Fruit fly (Drosophila melanogaster) whole organism, embryonic: ENCODE results near the gene mus301.
A peak's percentile ranks its signal among the peaks of the same experiment; 100 is the strongest.

ENCODE experiments used
- BtbVII ChIP-seq: fragments of 200-800 bp; sonication (Bioruptor generic); optimal IDR thresholded peaks from 3 replicates; lab custom pipeline; 2017; ENCODE audit warnings: missing biosample characterization, mild to moderate bottlenecking, missing genetic modification characterization
- CG11695 ChIP-seq: fragments of 200-800 bp; sonication (Bioruptor generic); IDR thresholded peaks from 3 replicates; pipeline ENCODE4 v1.3.6; 2022; ENCODE audit warnings: missing biosample characterization, missing genetic modification characterization
- CG13624 ChIP-seq: fragments of 200-800 bp; sonication (Bioruptor generic); optimal IDR thresholded peaks from 2 replicates; lab custom pipeline; 2016; ENCODE audit warnings: missing biosample characterization, missing genetic modification characterization
- CG14050 ChIP-seq: fragments of 200-800 bp; sonication (Bioruptor generic); IDR thresholded peaks from 3 replicates; pipeline ENCODE4 v1.3.6; 2022; ENCODE audit warnings: missing biosample characterization, missing genetic modification characterization
- CG1603 ChIP-seq: fragments of 200-800 bp; sonication (Bioruptor generic); optimal IDR thresholded peaks from 2 replicates; lab custom pipeline; 2019; ENCODE audit warnings: missing biosample characterization, mild to moderate bottlenecking, missing genetic modification characterization, moderate library complexity
- CG17359 ChIP-seq: fragments of 200-800 bp; sonication (Bioruptor generic); optimal IDR thresholded peaks from 3 replicates; lab custom pipeline; 2018; ENCODE audit warnings: missing biosample characterization, mild to moderate bottlenecking, missing genetic modification characterization, moderate library complexity
- CG17568 ChIP-seq: fragments of 200-800 bp; sonication (Bioruptor generic); optimal IDR thresholded peaks from 2 replicates; lab custom pipeline; 2018; ENCODE audit warnings: missing biosample characterization, mild to moderate bottlenecking, missing genetic modification characterization, moderate library complexity
- CG18619 ChIP-seq: fragments of 200-800 bp; sonication (Bioruptor generic); optimal IDR thresholded peaks from 3 replicates; lab custom pipeline; 2017; ENCODE audit warnings: missing biosample characterization, mild to moderate bottlenecking, missing genetic modification characterization
- CG2116 ChIP-seq: fragments of 200-800 bp; sonication (Bioruptor generic); optimal IDR thresholded peaks from 3 replicates; lab custom pipeline; 2018; ENCODE audit warnings: missing biosample characterization, mild to moderate bottlenecking, missing genetic modification characterization
- CG2678 ChIP-seq: fragments of 200-800 bp; sonication (Bioruptor generic); optimal IDR thresholded peaks from 3 replicates; lab custom pipeline; 2019; ENCODE audit warnings: missing biosample characterization, mild to moderate bottlenecking, missing genetic modification characterization, moderate library complexity
- CG32532 ChIP-seq: fragments of 200-800 bp; sonication (Bioruptor generic); IDR thresholded peaks from 2 replicates; pipeline ENCODE4 v1.3.6; 2022; ENCODE audit warnings: missing biosample characterization, missing genetic modification characterization
- CG3995 ChIP-seq: fragments of 200-800 bp; sonication (Bioruptor generic); optimal IDR thresholded peaks from 3 replicates; lab custom pipeline; 2016; ENCODE audit warnings: missing biosample characterization, missing genetic modification characterization
- CG7357 ChIP-seq: fragments of 200-800 bp; sonication (Bioruptor generic); IDR thresholded peaks from 3 replicates; pipeline ENCODE4 v1.3.6; 2022; ENCODE audit warnings: missing biosample characterization, missing genetic modification characterization
- CG7928 ChIP-seq: fragments of 200-800 bp; sonication (Bioruptor generic); optimal IDR thresholded peaks from 2 replicates; lab custom pipeline; 2017; ENCODE audit warnings: missing biosample characterization, mild to moderate bottlenecking, missing genetic modification characterization
- CG7963 ChIP-seq: fragments of 200-800 bp; sonication (Bioruptor generic); IDR thresholded peaks from 3 replicates; pipeline ENCODE4 v1.3.6; 2022; ENCODE audit warnings: missing biosample characterization, missing genetic modification characterization; ENCODE audit not compliant: partially characterized antibody
- CG8924 ChIP-seq: fragments of 200-800 bp; optimal IDR thresholded peaks from 3 replicates; lab custom pipeline; 2019; ENCODE audit warnings: missing biosample characterization, mild to moderate bottlenecking, missing genetic modification characterization, moderate library complexity
- CG9437 ChIP-seq: fragments of 200-800 bp; sonication (Bioruptor generic); optimal IDR thresholded peaks from 2 replicates; lab custom pipeline; 2018; ENCODE audit warnings: missing biosample characterization, mild to moderate bottlenecking, missing genetic modification characterization
- CG9609 ChIP-seq: fragments of 200-800 bp; sonication (Bioruptor generic); optimal IDR thresholded peaks from 3 replicates; lab custom pipeline; 2016; ENCODE audit warnings: missing biosample characterization, missing genetic modification characterization
- Deaf1 ChIP-seq: fragments of 200-800 bp; optimal IDR thresholded peaks from 3 replicates; lab custom pipeline; 2019; ENCODE audit warnings: missing biosample characterization, mild to moderate bottlenecking, missing genetic modification characterization, moderate library complexity
- Doc2 ChIP-seq: fragments of 200-800 bp; sonication (Bioruptor generic); IDR thresholded peaks from 2 replicates; pipeline ENCODE4 v1.3.6; 2022; ENCODE audit warnings: missing biosample characterization, missing genetic modification characterization
- Doc3 ChIP-seq: fragments of 200-800 bp; sonication (Bioruptor generic); IDR thresholded peaks from 3 replicates; pipeline ENCODE4 v1.3.6; 2022; ENCODE audit warnings: missing biosample characterization, missing genetic modification characterization; ENCODE audit not compliant: partially characterized antibody
- Drgx ChIP-seq: fragments of 200-800 bp; sonication (Bioruptor generic); IDR thresholded peaks from 2 replicates; pipeline ENCODE4 v1.3.6; 2022; ENCODE audit warnings: missing biosample characterization, missing genetic modification characterization
- Ets65A ChIP-seq: fragments of 200-800 bp; sonication (Bioruptor generic); peaks from one replicate; lab custom pipeline; 2016; ENCODE audit warnings: missing biosample characterization, missing genetic modification characterization
- Gsc ChIP-seq: fragments of 200-800 bp; sonication (Bioruptor generic); IDR thresholded peaks from 2 replicates; pipeline ENCODE4 v1.3.6; 2022; ENCODE audit warnings: missing biosample characterization, missing genetic modification characterization
- HmgZ ChIP-seq: fragments of 200-800 bp; sonication (Bioruptor generic); optimal IDR thresholded peaks from 2 replicates; lab custom pipeline; 2018; ENCODE audit warnings: missing biosample characterization, mild to moderate bottlenecking, missing genetic modification characterization
- MESR4 ChIP-seq: fragments of 200-800 bp; sonication (Bioruptor generic); optimal IDR thresholded peaks from 2 replicates; lab custom pipeline; 2018; ENCODE audit warnings: missing biosample characterization, mild to moderate bottlenecking, missing genetic modification characterization, moderate library complexity
- Mad ChIP-seq: fragments of 200-800 bp; sonication (Bioruptor generic); optimal IDR thresholded peaks from 2 replicates; lab custom pipeline; 2016; ENCODE audit warnings: missing biosample characterization, missing genetic modification characterization
- NC2α ChIP-seq: fragments of 200-800 bp; sonication (Bioruptor generic); optimal IDR thresholded peaks from 2 replicates; lab custom pipeline; 2016; ENCODE audit warnings: missing biosample characterization, missing genetic modification characterization
- NC2β ChIP-seq: fragments of 200-800 bp; sonication (Bioruptor generic); optimal IDR thresholded peaks from 2 replicates; lab custom pipeline; 2016; ENCODE audit warnings: missing biosample characterization, missing genetic modification characterization
- Six4 ChIP-seq: fragments of 200-800 bp; sonication (Bioruptor generic); optimal IDR thresholded peaks from 2 replicates; lab custom pipeline; 2016; ENCODE audit warnings: missing biosample characterization, missing genetic modification characterization
- Xbp1 ChIP-seq: fragments of 200-800 bp; sonication (Bioruptor generic); optimal IDR thresholded peaks from 3 replicates; lab custom pipeline; 2016; ENCODE audit warnings: missing biosample characterization, mild to moderate bottlenecking, missing genetic modification characterization
- al ChIP-seq: fragments of 200-800 bp; sonication (Bioruptor generic); IDR thresholded peaks from 2 replicates; pipeline ENCODE4 v1.3.6; 2022; ENCODE audit warnings: missing biosample characterization, missing genetic modification characterization
- btn ChIP-seq: fragments of 200-800 bp; sonication (Bioruptor generic); optimal IDR thresholded peaks from 2 replicates; lab custom pipeline; 2016; ENCODE audit warnings: missing biosample characterization, missing genetic modification characterization
- caup ChIP-seq: fragments of 200-800 bp; sonication (Bioruptor generic); optimal IDR thresholded peaks from 3 replicates; lab custom pipeline; 2017; ENCODE audit warnings: missing biosample characterization, mild to moderate bottlenecking, missing genetic modification characterization, moderate library complexity; ENCODE audit not compliant: severe bottlenecking
- dimm ChIP-seq: fragments of 200-800 bp; sonication (Bioruptor generic); IDR thresholded peaks from 2 replicates; pipeline ENCODE4 v1.3.6; 2022; ENCODE audit warnings: missing biosample characterization, missing genetic modification characterization
- dmrt99B ChIP-seq: fragments of 200-800 bp; sonication (Bioruptor generic); optimal IDR thresholded peaks from 2 replicates; lab custom pipeline; 2018; ENCODE audit warnings: missing biosample characterization, mild to moderate bottlenecking, missing genetic modification characterization, moderate library complexity
- eve ChIP-seq, 2 experiments: fragments of >200 bp; optimal IDR thresholded peaks; 2 replicates each; lab custom pipeline; 2017; ENCODE audit warnings: missing biosample characterization in 2 of 2, missing genetic modification characterization in 2 of 2
- fd102C ChIP-seq: fragments of 200-800 bp; sonication (Bioruptor generic); optimal IDR thresholded peaks from 2 replicates; lab custom pipeline; 2018; ENCODE audit warnings: missing biosample characterization, mild to moderate bottlenecking, missing genetic modification characterization, moderate library complexity
- ftz-f1 ChIP-seq: fragments of 200-800 bp; sonication (Bioruptor generic); optimal IDR thresholded peaks from 2 replicates; lab custom pipeline; 2016; ENCODE audit warnings: missing biosample characterization, missing genetic modification characterization
- insv ChIP-seq, 2 experiments: fragments of 200-800 bp; sonication (Bioruptor generic); optimal IDR thresholded peaks; 3 replicates each; lab custom pipeline; 2016 to 2018; ENCODE audit warnings: missing biosample characterization in 2 of 2, missing genetic modification characterization in 2 of 2
- lbe ChIP-seq: fragments of 200-800 bp; sonication (Bioruptor generic); optimal IDR thresholded peaks from 2 replicates; lab custom pipeline; 2016; ENCODE audit warnings: missing biosample characterization, mild to moderate bottlenecking, missing genetic modification characterization
- mld ChIP-seq: fragments of 200-800 bp; sonication (Bioruptor generic); IDR thresholded peaks from 3 replicates; pipeline ENCODE4 v1.3.6; 2022; ENCODE audit warnings: missing biosample characterization, missing genetic modification characterization; ENCODE audit not compliant: partially characterized antibody
- oc ChIP-seq: fragments of 200-800 bp; sonication (Bioruptor generic); optimal IDR thresholded peaks from 2 replicates; lab custom pipeline; 2018; ENCODE audit warnings: missing biosample characterization, mild to moderate bottlenecking, missing genetic modification characterization, moderate library complexity
- peb ChIP-seq: fragments of 200-800 bp; sonication (Bioruptor generic); IDR thresholded peaks from 2 replicates; pipeline ENCODE4 v1.3.6; 2022; ENCODE audit warnings: missing biosample characterization, missing genetic modification characterization
- pros ChIP-seq: fragments of 200-800 bp; sonication (Bioruptor generic); optimal IDR thresholded peaks from 3 replicates; lab custom pipeline; 2019; ENCODE audit warnings: missing biosample characterization, mild to moderate bottlenecking, missing genetic modification characterization, moderate library complexity
- repo ChIP-seq: fragments of 200-800 bp; sonication (Bioruptor generic); optimal IDR thresholded peaks from 2 replicates; lab custom pipeline; 2016; ENCODE audit warnings: missing biosample characterization, missing genetic modification characterization
- sd ChIP-seq: fragments of 200-800 bp; sonication (Bioruptor generic); optimal IDR thresholded peaks from 3 replicates; lab custom pipeline; 2018; ENCODE audit warnings: missing biosample characterization, mild to moderate bottlenecking, missing genetic modification characterization, moderate library complexity
- sens ChIP-seq: fragments of 200-800 bp; sonication (Bioruptor generic); peaks from one replicate; lab custom pipeline; 2016; ENCODE audit warnings: missing biosample characterization, missing genetic modification characterization
- zen ChIP-seq: fragments of 200-800 bp; sonication (Bioruptor generic); optimal IDR thresholded peaks from 3 replicates; lab custom pipeline; 2018; ENCODE audit warnings: missing biosample characterization, mild to moderate bottlenecking, missing genetic modification characterization, moderate library complexity
- zen2 ChIP-seq: fragments of 200-800 bp; sonication (Bioruptor generic); IDR thresholded peaks from 3 replicates; pipeline ENCODE4 v1.3.6; 2022; ENCODE audit warnings: missing biosample characterization, missing genetic modification characterization; ENCODE audit not compliant: partially characterized antibody

Gene mus301

dm6 chr3L:8127712-8128210, 9.8 kb upstream of the mus301 start, which contains the start of the genes Cds and Uba2 (continued):
- TF ChIP-seq CG9609 (GFP tag; lab: Kevin White, UChicago) = peak; percentile 81
- no peak for TF ChIP-seq eve (GFP tag; optimal IDR thresholded peaks at IDR 0.05; lab: Kevin White, UChicago)
- TF ChIP-seq fd102C (GFP tag; lab: Kevin White, UChicago) = peak; percentile 33
- peak; percentile 53 for TF ChIP-seq NC2β (GFP tag; lab: Kevin White, UChicago)
- peak; percentile 87 for TF ChIP-seq dmrt99B (tag; lab: Kevin White, UChicago)
- TF ChIP-seq CG32532 (GFP tag; lab: Robert Waterston, UW) = peak; percentile 95
- TF ChIP-seq caup = peak; percentile 95
- TF ChIP-seq oc = peak; percentile 85
- TF ChIP-seq BtbVII (GFP tag; lab: Kevin White, UChicago) = peak; percentile 94
- peak; percentile 97 for TF ChIP-seq Ets65A
- TF ChIP-seq CG2678 = peak; percentile 94
- TF ChIP-seq zen (tag; lab: Kevin White, UChicago) = peak; percentile 85
- TF ChIP-seq sd = no peak
- TF ChIP-seq peb = no peak
- TF ChIP-seq CG8924 (tag; lab: Kevin White, UChicago) = peak; percentile 92
- no peak for TF ChIP-seq mld (GFP tag; lab: Robert Waterston, UW)
- peak; percentile 64 for TF ChIP-seq repo (GFP tag; lab: Kevin White, UChicago)
- TF ChIP-seq Doc3 = peak; percentile 35; the same call in 1 of the 3 replicates
- no peak for TF ChIP-seq NC2α (GFP tag; lab: Kevin White, UChicago)
- peak; percentile 96 for TF ChIP-seq HmgZ (tag; lab: Kevin White, UChicago)
- TF ChIP-seq insv (GFP tag; optimal IDR thresholded peaks at IDR 0.05; lab: Kevin White, UChicago) = peak in 1 of 2 experiments; percentile 93
- TF ChIP-seq CG1603 (tag; lab: Kevin White, UChicago) = peak; percentile 50
- TF ChIP-seq sens (GFP tag; lab: Kevin White, UChicago) = peak; percentile 96
- peak; percentile 76 for TF ChIP-seq CG7357 (GFP tag; lab: Robert Waterston, UW)
- TF ChIP-seq Deaf1 (tag; lab: Kevin White, UChicago) = no peak
- peak; percentile 83 for TF ChIP-seq Mad
- peak; percentile 91 for TF ChIP-seq CG2116
- TF ChIP-seq CG18619 (GFP tag; lab: Kevin White, UChicago) = peak; percentile 91
- TF ChIP-seq CG7928 (GFP tag; lab: Kevin White, UChicago) = peak; percentile 92
- TF ChIP-seq Xbp1 = peak; percentile 95
- peak; percentile 63 for TF ChIP-seq dimm (GFP tag; lab: Robert Waterston, UW)
- TF ChIP-seq CG13624 = peak; percentile 86
- TF ChIP-seq zen2 (GFP tag; lab: Robert Waterston, UW) = no peak
- peak; percentile 81 for TF ChIP-seq CG3995 (GFP tag; lab: Kevin White, UChicago)
- TF ChIP-seq CG17359 (tag; lab: Kevin White, UChicago) = peak; percentile 92
- TF ChIP-seq Drgx (GFP tag; lab: Robert Waterston, UW) = peak; percentile 84
- peak; percentile 62; the same call in 1 of the 2 replicates for TF ChIP-seq Gsc
- TF ChIP-seq ftz-f1 = peak; percentile 66
- peak; percentile 60; the same call in 1 of the 2 replicates for TF ChIP-seq Doc2
- peak; percentile 91 for TF ChIP-seq lbe (GFP tag; lab: Kevin White, UChicago)
- peak; percentile 81 for TF ChIP-seq CG9437 (GFP tag; lab: Kevin White, UChicago)
- TF ChIP-seq CG14050 (GFP tag; lab: Robert Waterston, UW) = peak; percentile 86
- peak; percentile 11 for TF ChIP-seq btn (GFP tag; lab: Kevin White, UChicago)
- peak; percentile 95 for TF ChIP-seq MESR4 (GFP tag; lab: Kevin White, UChicago)
- peak; percentile 88 for TF ChIP-seq CG11695
- no peak for TF ChIP-seq pros
- peak; percentile 94 for TF ChIP-seq al (GFP tag; lab: Robert Waterston, UW)
- TF ChIP-seq Six4 (GFP tag; lab: Kevin White, UChicago) = peak; percentile 87
- no peak for TF ChIP-seq CG17568 (GFP tag; lab: Kevin White, UChicago)
- TF ChIP-seq CG7963 (GFP tag; lab: Robert Waterston, UW) = no peak
